Worm (Caenorhabditis elegans) whole organism, L4/young adult: ENCODE data around the gene srh-185.

Source experiments
- W03F9.2 ChIP-seq: fragments of 150-350 bp; optimal IDR thresholded peaks from 2 replicates; lab custom pipeline; 2014; ENCODE audit warnings: missing biosample characterization, missing genetic modification characterization
- dao-5 ChIP-seq: sonication (generic microtip); optimal IDR thresholded peaks from 2 replicates; lab custom pipeline; 2016; ENCODE audit warnings: missing genotype, missing genetic modification characterization, moderate library complexity, missing compliant biosample characterization
- him-1 ChIP-seq: sonication (generic microtip); optimal IDR thresholded peaks from 2 replicates; lab custom pipeline; 2016; ENCODE audit warnings: missing genotype, missing genetic modification reagents, missing genetic modification characterization, missing compliant biosample characterization

- TF ChIP-seq him-1, result no peak
- TF ChIP-seq W03F9.2 (tag; lab: Kevin White, UChicago), result no peak
- no peak for TF ChIP-seq dao-5 (tag; lab: Kevin White, UChicago)
Measured at ce11 chrV:3044837-3045236, 21.2 kb upstream of the srh-185 start, which contains the start of gene F59D6.1.
